Fruit fly (Drosophila melanogaster) whole organism, embryonic: Measurements from ENCODE around the gene CG15473.
A peak's percentile ranks its signal among the peaks of the same experiment; 100 is the strongest.

Source experiments
- CG11085 ChIP-seq: fragments of 200-800 bp; sonication (Bioruptor generic); IDR thresholded peaks from 2 replicates; pipeline ENCODE4 v1.3.6; 2022; ENCODE audit warnings: missing biosample characterization, missing genetic modification characterization
- CG12391 ChIP-seq: fragments of 200-800 bp; sonication (Bioruptor generic); optimal IDR thresholded peaks from 3 replicates; lab custom pipeline; 2018; ENCODE audit warnings: missing biosample characterization, mild to moderate bottlenecking, missing genetic modification characterization, moderate library complexity
- CG12942 ChIP-seq: fragments of 200-800 bp; sonication (Bioruptor generic); optimal IDR thresholded peaks from 3 replicates; lab custom pipeline; 2016; ENCODE audit warnings: missing biosample characterization, missing genetic modification characterization
- CG15479 ChIP-seq: fragments of 200-800 bp; sonication (Bioruptor generic); optimal IDR thresholded peaks from 3 replicates; lab custom pipeline; 2019; ENCODE audit warnings: missing biosample characterization, mild to moderate bottlenecking, missing genetic modification characterization, moderate library complexity
- CG15514 ChIP-seq: fragments of 200-800 bp; sonication (Bioruptor generic); optimal IDR thresholded peaks from 3 replicates; lab custom pipeline; 2017; ENCODE audit warnings: missing biosample characterization, missing genetic modification characterization, mild to moderate bottlenecking, moderate library complexity, missing genetic modification reagents
- CG16779 ChIP-seq: fragments of 200-800 bp; sonication (Bioruptor generic); IDR thresholded peaks from 2 replicates; pipeline ENCODE4 v1.3.6; 2022; ENCODE audit warnings: missing biosample characterization, missing genetic modification characterization
- CG16813 ChIP-seq: fragments of 200-800 bp; sonication (Bioruptor generic); IDR thresholded peaks from 3 replicates; pipeline ENCODE4 v1.3.6; 2022; ENCODE audit warnings: missing biosample characterization, missing genetic modification characterization; ENCODE audit not compliant: partially characterized antibody
- CG17359 ChIP-seq: fragments of 200-800 bp; sonication (Bioruptor generic); optimal IDR thresholded peaks from 3 replicates; lab custom pipeline; 2018; ENCODE audit warnings: missing biosample characterization, mild to moderate bottlenecking, missing genetic modification characterization, moderate library complexity
- CG30020 ChIP-seq: fragments of 200-800 bp; optimal IDR thresholded peaks from 2 replicates; lab custom pipeline; 2019; ENCODE audit warnings: missing biosample characterization, mild to moderate bottlenecking, missing genetic modification characterization, moderate library complexity
- CG6689 ChIP-seq: fragments of 200-800 bp; sonication (Bioruptor generic); IDR thresholded peaks from 2 replicates; pipeline ENCODE4 v1.3.6; 2022; ENCODE audit warnings: missing biosample characterization, missing genetic modification characterization
- CG8359 ChIP-seq: fragments of 200-800 bp; sonication (Bioruptor generic); optimal IDR thresholded peaks from 2 replicates; lab custom pipeline; 2017; ENCODE audit warnings: missing biosample characterization, mild to moderate bottlenecking, missing genetic modification characterization, borderline replicate concordance
- CG8944 ChIP-seq: fragments of 200-800 bp; sonication (Bioruptor generic); optimal IDR thresholded peaks from 3 replicates; lab custom pipeline; 2016; ENCODE audit warnings: missing biosample characterization, missing genetic modification characterization
- CG9817 ChIP-seq: fragments of 200-800 bp; sonication (Bioruptor generic); optimal IDR thresholded peaks from 2 replicates; lab custom pipeline; 2018; ENCODE audit warnings: missing biosample characterization, mild to moderate bottlenecking, missing genetic modification characterization, moderate library complexity
- CG9932 ChIP-seq: fragments of 200-800 bp; sonication (Bioruptor generic); IDR thresholded peaks from 2 replicates; pipeline ENCODE4 v1.3.6; 2022; ENCODE audit warnings: missing biosample characterization, missing genetic modification characterization
- Dbx ChIP-seq: fragments of 200-800 bp; sonication (Bioruptor generic); IDR thresholded peaks from 3 replicates; pipeline ENCODE4 v1.3.6; 2022; ENCODE audit warnings: missing biosample characterization, missing genetic modification characterization
- Doc3 ChIP-seq: fragments of 200-800 bp; sonication (Bioruptor generic); IDR thresholded peaks from 3 replicates; pipeline ENCODE4 v1.3.6; 2022; ENCODE audit warnings: missing biosample characterization, missing genetic modification characterization; ENCODE audit not compliant: partially characterized antibody
- HLH54F ChIP-seq: fragments of 200-800 bp; sonication (Bioruptor generic); optimal IDR thresholded peaks from 3 replicates; lab custom pipeline; 2016; ENCODE audit warnings: missing biosample characterization, missing genetic modification characterization
- MBD-R2 ChIP-seq: fragments of 200-800 bp; sonication (Bioruptor generic); IDR thresholded peaks from 2 replicates; pipeline ENCODE4 v1.3.6; 2022; ENCODE audit warnings: missing biosample characterization, missing genetic modification characterization
- MESR4 ChIP-seq: fragments of 200-800 bp; sonication (Bioruptor generic); optimal IDR thresholded peaks from 2 replicates; lab custom pipeline; 2018; ENCODE audit warnings: missing biosample characterization, mild to moderate bottlenecking, missing genetic modification characterization, moderate library complexity
- Max ChIP-seq: fragments of 200-800 bp; sonication (Bioruptor generic); optimal IDR thresholded peaks from 2 replicates; lab custom pipeline; 2016; ENCODE audit warnings: missing biosample characterization, mild to moderate bottlenecking, missing genetic modification characterization
- NC2β ChIP-seq: fragments of 200-800 bp; sonication (Bioruptor generic); optimal IDR thresholded peaks from 2 replicates; lab custom pipeline; 2016; ENCODE audit warnings: missing biosample characterization, missing genetic modification characterization
- NfI ChIP-seq: fragments of 200-800 bp; sonication (Bioruptor generic); optimal IDR thresholded peaks from 3 replicates; lab custom pipeline; 2018; ENCODE audit warnings: missing biosample characterization, mild to moderate bottlenecking, missing genetic modification characterization, moderate library complexity
- Sox100B ChIP-seq: fragments of 200-800 bp; sonication (Bioruptor generic); optimal IDR thresholded peaks from 3 replicates; lab custom pipeline; 2018; ENCODE audit warnings: missing biosample characterization, mild to moderate bottlenecking, missing genetic modification characterization
- Sry-β ChIP-seq: fragments of 200-800 bp; sonication (Bioruptor generic); optimal IDR thresholded peaks from 2 replicates; lab custom pipeline; 2018; ENCODE audit warnings: missing biosample characterization, mild to moderate bottlenecking, missing genetic modification characterization, moderate library complexity
- Usf ChIP-seq: fragments of 200-800 bp; sonication (Bioruptor generic); optimal IDR thresholded peaks from 2 replicates; lab custom pipeline; 2017; ENCODE audit warnings: missing genotype, missing biosample characterization, missing genetic modification characterization
- Xbp1 ChIP-seq: fragments of 200-800 bp; sonication (Bioruptor generic); optimal IDR thresholded peaks from 3 replicates; lab custom pipeline; 2016; ENCODE audit warnings: missing biosample characterization, mild to moderate bottlenecking, missing genetic modification characterization
- ap ChIP-seq: fragments of 200-800 bp; sonication (Bioruptor generic); IDR thresholded peaks from 2 replicates; pipeline ENCODE4 v1.3.6; 2022; ENCODE audit warnings: missing biosample characterization, missing genetic modification characterization
- ara ChIP-seq: fragments of 200-800 bp; sonication (Bioruptor generic); IDR thresholded peaks from 2 replicates; pipeline ENCODE4 v1.3.6; 2022; ENCODE audit warnings: missing biosample characterization, missing genetic modification characterization
- az2 ChIP-seq: fragments of 200-800 bp; sonication (Bioruptor generic); optimal IDR thresholded peaks from 3 replicates; lab custom pipeline; 2016; ENCODE audit warnings: missing biosample characterization, missing genetic modification characterization
- btn ChIP-seq: fragments of 200-800 bp; sonication (Bioruptor generic); optimal IDR thresholded peaks from 2 replicates; lab custom pipeline; 2016; ENCODE audit warnings: missing biosample characterization, missing genetic modification characterization
- dmrt99B ChIP-seq: fragments of 200-800 bp; sonication (Bioruptor generic); optimal IDR thresholded peaks from 2 replicates; lab custom pipeline; 2018; ENCODE audit warnings: missing biosample characterization, mild to moderate bottlenecking, missing genetic modification characterization, moderate library complexity
- fd3F ChIP-seq: fragments of 200-800 bp; sonication (Bioruptor generic); optimal IDR thresholded peaks from 2 replicates; lab custom pipeline; 2018; ENCODE audit warnings: missing biosample characterization, mild to moderate bottlenecking, missing genetic modification characterization, moderate library complexity
- fd96Cb ChIP-seq: fragments of 200-800 bp; sonication (Bioruptor generic); optimal IDR thresholded peaks from 2 replicates; lab custom pipeline; 2018; ENCODE audit warnings: missing biosample characterization, mild to moderate bottlenecking, missing genetic modification characterization, moderate library complexity
- gce ChIP-seq: fragments of 200-800 bp; sonication (Bioruptor generic); IDR thresholded peaks from 3 replicates; pipeline ENCODE4 v1.3.6; 2022; ENCODE audit warnings: missing biosample characterization, missing genetic modification characterization
- gt ChIP-seq: fragments of 200-800 bp; sonication (Bioruptor generic); IDR thresholded peaks from 2 replicates; pipeline ENCODE4 v1.3.6; 2022; ENCODE audit warnings: missing biosample characterization, missing genetic modification characterization
- lov ChIP-seq, 2 experiments: fragments of 200-800 bp in 1 of 2; fragments of >200 bp in 1 of 2; sonication (Bioruptor generic) in 1 of 2; IDR thresholded peaks in 1 of 2; optimal IDR thresholded peaks in 1 of 2; 2 replicates in 1 of 2; 3 replicates in 1 of 2; pipeline versions ENCODE4 v1.3.6 to Lab custom; 2017 to 2022; ENCODE audit warnings: missing biosample characterization in 1 of 2, missing genetic modification characterization in 1 of 2
- maf-S ChIP-seq: fragments of 200-800 bp; sonication (Bioruptor generic); optimal IDR thresholded peaks from 2 replicates; lab custom pipeline; 2016; ENCODE audit warnings: missing biosample characterization, missing genetic modification characterization
- nerfin-1 ChIP-seq: fragments of 200-800 bp; sonication (Bioruptor generic); optimal IDR thresholded peaks from 3 replicates; lab custom pipeline; 2019; ENCODE audit warnings: missing biosample characterization, mild to moderate bottlenecking, missing genetic modification characterization, moderate library complexity
- nmo ChIP-seq: fragments of 200-800 bp; sonication (Bioruptor generic); optimal IDR thresholded peaks from 2 replicates; lab custom pipeline; 2018; ENCODE audit warnings: missing biosample characterization, mild to moderate bottlenecking, missing genetic modification characterization, moderate library complexity
- org-1 ChIP-seq: fragments of 200-800 bp; sonication (Bioruptor generic); optimal IDR thresholded peaks from 2 replicates; lab custom pipeline; 2017; ENCODE audit warnings: missing biosample characterization, missing genetic modification characterization
- peb ChIP-seq: fragments of 200-800 bp; sonication (Bioruptor generic); IDR thresholded peaks from 2 replicates; pipeline ENCODE4 v1.3.6; 2022; ENCODE audit warnings: missing biosample characterization, missing genetic modification characterization
- schlank ChIP-seq: fragments of 200-800 bp; sonication (Bioruptor generic); optimal IDR thresholded peaks from 2 replicates; lab custom pipeline; 2018; ENCODE audit warnings: missing biosample characterization, mild to moderate bottlenecking, missing genetic modification characterization
- sima ChIP-seq: fragments of 200-800 bp; sonication (Bioruptor generic); optimal IDR thresholded peaks from 2 replicates; lab custom pipeline; 2016; ENCODE audit warnings: missing biosample characterization, missing genetic modification characterization
- tio ChIP-seq: fragments of 200-800 bp; sonication (Bioruptor generic); optimal IDR thresholded peaks from 2 replicates; lab custom pipeline; 2017; ENCODE audit warnings: missing biosample characterization, missing genetic modification characterization, inconsistent platforms
- twi ChIP-seq: fragments of 200-800 bp; optimal IDR thresholded peaks from 2 replicates; lab custom pipeline; 2019; ENCODE audit warnings: missing biosample characterization, mild to moderate bottlenecking, missing genetic modification characterization, moderate library complexity
- vfl ChIP-seq: fragments of 200-800 bp; sonication (Bioruptor generic); optimal IDR thresholded peaks from 2 replicates; lab custom pipeline; 2016; ENCODE audit warnings: missing biosample characterization, missing genetic modification characterization
- vvl ChIP-seq: fragments of 200-800 bp; sonication (Bioruptor generic); IDR thresholded peaks from 2 replicates; pipeline ENCODE4 v1.3.6; 2022; ENCODE audit warnings: missing biosample characterization, missing genetic modification characterization
- wor ChIP-seq: fragments of 200-800 bp; sonication (Bioruptor generic); IDR thresholded peaks from 2 replicates; pipeline ENCODE4 v1.3.6; 2022; ENCODE audit warnings: missing biosample characterization, missing genetic modification characterization
- zen ChIP-seq: fragments of 200-800 bp; sonication (Bioruptor generic); optimal IDR thresholded peaks from 3 replicates; lab custom pipeline; 2018; ENCODE audit warnings: missing biosample characterization, mild to moderate bottlenecking, missing genetic modification characterization, moderate library complexity

Gene CG15473

dm6 chrX:4679813-4680381 lies 25.6 kb upstream of the CG15473 start:
- TF ChIP-seq zen (tag; lab: Kevin White, UChicago) (no peak), ap (GFP tag; lab: Robert Waterston, UW) (0 out of 2 replicates have a peak, but pooled peaks have one; percentile 14), wor (GFP tag; lab: Robert Waterston, UW) (no peak), Sox100B (peak; percentile 53), CG6689 (GFP tag; lab: Robert Waterston, UW) (peak; percentile 71), CG8944 (peak; percentile 15), Usf (GFP tag; lab: Kevin White, UChicago) (no peak), maf-S (GFP tag; lab: Kevin White, UChicago) (peak; percentile 49), vfl (GFP tag; lab: Kevin White, UChicago) (peak; percentile 20), HLH54F (GFP tag; lab: Kevin White, UChicago) (peak; percentile 59), vvl (GFP tag; lab: Robert Waterston, UW) (peak; percentile 64), CG12391 (tag; lab: Kevin White, UChicago) (peak; percentile 67), CG9817 (tag; lab: Kevin White, UChicago) (peak; percentile 26), az2 (GFP tag; lab: Kevin White, UChicago) (peak; percentile 40), Sry-β (GFP tag; lab: Kevin White, UChicago) (no peak), Doc3 (GFP tag; lab: Robert Waterston, UW) (no peak), schlank (no peak), sima (GFP tag; lab: Kevin White, UChicago) (no peak), Max (GFP tag; lab: Kevin White, UChicago) (peak; percentile 35), CG9932 (GFP tag; lab: Robert Waterston, UW) (peak; percentile 51; the same call in 1 of the 2 replicates), CG15514 (GFP tag; lab: Kevin White, UChicago) (peak; percentile 18), org-1 (GFP tag; lab: Kevin White, UChicago) (peak; percentile 41), peb (GFP tag; lab: Robert Waterston, UW) (peak; percentile 14; the same call in 1 of the 2 replicates), twi (tag; lab: Kevin White, UChicago) (no peak), Dbx (peak; percentile 23; the same call in 1 of the 3 replicates), CG15479 (GFP tag; lab: Kevin White, UChicago) (no peak), CG8359 (GFP tag; lab: Kevin White, UChicago) (no peak), NC2β (GFP tag; lab: Kevin White, UChicago) (peak; percentile 24), CG12942 (GFP tag; lab: Kevin White, UChicago) (no peak), fd96Cb (tag; lab: Kevin White, UChicago) (peak; percentile 60), CG17359 (peak; percentile 61), nmo (peak; percentile 58), CG16779 (no peak), dmrt99B (peak; percentile 59), CG11085 (GFP tag; lab: Robert Waterston, UW) (no peak), Xbp1 (GFP tag; lab: Kevin White, UChicago) (peak; percentile 65), fd3F (GFP tag; lab: Kevin White, UChicago) (peak; percentile 36), gce (no peak; the same call in 2 of the 3 replicates), btn (GFP tag; lab: Kevin White, UChicago) (peak; percentile 55), tio (GFP tag; lab: Kevin White, UChicago) (peak; percentile 67), NfI (GFP tag; lab: Kevin White, UChicago) (peak; percentile 50), ara (GFP tag; lab: Robert Waterston, UW) (peak; percentile 58), lov (optimal IDR thresholded peaks at IDR 0.05; lab: Kevin White, UChicago) (no peak), lov (GFP tag; IDR thresholded peaks at IDR 0.05; lab: Robert Waterston, UW) (no peak), MBD-R2 (GFP tag; lab: Robert Waterston, UW) (no peak), CG16813 (GFP tag; lab: Robert Waterston, UW) (no peak), CG30020 (no peak), nerfin-1 (peak; percentile 33), MESR4 (GFP tag; lab: Kevin White, UChicago) (no peak), gt (GFP tag; lab: Robert Waterston, UW) (no peak)
